Fruit fly (Drosophila melanogaster) whole organism, embryonic: ENCODE results near the gene CG7519.
A peak's percentile ranks its signal among the peaks of the same experiment; 100 is the strongest.

Experiments
- ATbp ChIP-seq: fragments of 200-800 bp; sonication (Bioruptor generic); optimal IDR thresholded peaks from 2 replicates; lab custom pipeline; 2017; ENCODE audit warnings: missing biosample characterization, mild to moderate bottlenecking, missing genetic modification characterization, missing genetic modification reagents
- BEAF-32 ChIP-seq: fragments of 200-800 bp; sonication (Bioruptor generic); optimal IDR thresholded peaks from 3 replicates; lab custom pipeline; 2017; ENCODE audit warnings: missing biosample characterization, missing genetic modification characterization, mild to moderate bottlenecking, moderate library complexity, missing genetic modification reagents
- Bgb ChIP-seq: fragments of 200-800 bp; sonication (Bioruptor generic); IDR thresholded peaks from 2 replicates; pipeline ENCODE4 v1.3.6; 2022; ENCODE audit warnings: missing biosample characterization, missing genetic modification characterization; ENCODE audit not compliant: partially characterized antibody
- CG10147 ChIP-seq: fragments of 200-800 bp; sonication (Bioruptor generic); optimal IDR thresholded peaks from 2 replicates; lab custom pipeline; 2019; ENCODE audit warnings: missing biosample characterization, mild to moderate bottlenecking, missing genetic modification characterization, moderate library complexity
- CG1024 ChIP-seq: fragments of 200-800 bp; sonication (Bioruptor generic); IDR thresholded peaks from 2 replicates; pipeline ENCODE4 v1.3.6; 2022; ENCODE audit warnings: missing biosample characterization, missing genetic modification characterization
- CG10979 ChIP-seq: fragments of 200-800 bp; sonication (Bioruptor generic); optimal IDR thresholded peaks from 2 replicates; lab custom pipeline; 2018; ENCODE audit warnings: missing biosample characterization, mild to moderate bottlenecking, missing genetic modification characterization, moderate library complexity
- CG11504 ChIP-seq: fragments of 200-800 bp; sonication (Bioruptor generic); optimal IDR thresholded peaks from 3 replicates; lab custom pipeline; 2019; ENCODE audit warnings: missing biosample characterization, mild to moderate bottlenecking, missing genetic modification characterization, moderate library complexity
- CG1233 ChIP-seq: fragments of 200-800 bp; sonication (Bioruptor generic); optimal IDR thresholded peaks from 4 replicates; lab custom pipeline; 2018; ENCODE audit warnings: missing biosample characterization, mild to moderate bottlenecking, missing genetic modification characterization
- CG13424 ChIP-seq: fragments of 200-800 bp; sonication (Bioruptor generic); optimal IDR thresholded peaks from 2 replicates; lab custom pipeline; 2019; ENCODE audit warnings: missing biosample characterization, mild to moderate bottlenecking, missing genetic modification characterization, moderate library complexity
- CG14965 ChIP-seq: fragments of 200-800 bp; sonication (Bioruptor generic); optimal IDR thresholded peaks from 2 replicates; lab custom pipeline; 2016; ENCODE audit warnings: missing biosample characterization, missing genetic modification characterization, borderline replicate concordance
- CG17912 ChIP-seq: fragments of 200-800 bp; sonication (Bioruptor generic); optimal IDR thresholded peaks from 2 replicates; lab custom pipeline; 2018; ENCODE audit warnings: missing biosample characterization, mild to moderate bottlenecking, missing genetic modification characterization
- CG2120 ChIP-seq: fragments of 200-800 bp; sonication (Bioruptor generic); optimal IDR thresholded peaks from 3 replicates; lab custom pipeline; 2016; ENCODE audit warnings: missing biosample characterization, missing genetic modification characterization
- CG2202 ChIP-seq: fragments of 200-800 bp; sonication (Bioruptor generic); optimal IDR thresholded peaks from 2 replicates; lab custom pipeline; 2018; ENCODE audit warnings: missing biosample characterization, mild to moderate bottlenecking, missing genetic modification characterization
- CG31224 ChIP-seq: fragments of 200-800 bp; sonication (Bioruptor generic); IDR thresholded peaks from 2 replicates; pipeline ENCODE4 v1.3.6; 2022; ENCODE audit warnings: missing biosample characterization, missing genetic modification characterization
- CG32767 ChIP-seq: fragments of 200-800 bp; sonication (Bioruptor generic); IDR thresholded peaks from 2 replicates; pipeline ENCODE4 v1.3.6; 2022; ENCODE audit warnings: missing biosample characterization, missing genetic modification characterization
- CG33213 ChIP-seq: fragments of 200-800 bp; sonication (Bioruptor generic); optimal IDR thresholded peaks from 3 replicates; lab custom pipeline; 2016; ENCODE audit warnings: missing biosample characterization, missing genetic modification characterization
- CG34422 ChIP-seq: fragments of 200-800 bp; sonication (Bioruptor generic); IDR thresholded peaks from 3 replicates; pipeline ENCODE4 v1.3.6; 2022; ENCODE audit warnings: missing biosample characterization, missing genetic modification characterization
- CG4707 ChIP-seq: fragments of 200-800 bp; sonication (Bioruptor generic); optimal IDR thresholded peaks from 2 replicates; lab custom pipeline; 2018; ENCODE audit warnings: missing biosample characterization, mild to moderate bottlenecking, missing genetic modification characterization, moderate library complexity
- CG7372 ChIP-seq: fragments of 200-800 bp; sonication (Bioruptor generic); IDR thresholded peaks from 2 replicates; pipeline ENCODE4 v1.3.6; 2022; ENCODE audit warnings: missing biosample characterization, missing genetic modification characterization
- CG7963 ChIP-seq: fragments of 200-800 bp; sonication (Bioruptor generic); IDR thresholded peaks from 3 replicates; pipeline ENCODE4 v1.3.6; 2022; ENCODE audit warnings: missing biosample characterization, missing genetic modification characterization; ENCODE audit not compliant: partially characterized antibody
- CG8944 ChIP-seq: fragments of 200-800 bp; sonication (Bioruptor generic); optimal IDR thresholded peaks from 3 replicates; lab custom pipeline; 2016; ENCODE audit warnings: missing biosample characterization, missing genetic modification characterization
- CoRest ChIP-seq: fragments of 200-800 bp; sonication (Bioruptor generic); optimal IDR thresholded peaks from 3 replicates; lab custom pipeline; 2018; ENCODE audit warnings: missing biosample characterization, mild to moderate bottlenecking, missing genetic modification characterization, moderate library complexity
- Dfd ChIP-seq, 2 experiments: fragments of >200 bp; optimal IDR thresholded peaks; 2 replicates each; lab custom pipeline; 2017; ENCODE audit warnings: missing biosample characterization in 2 of 2, missing genetic modification characterization in 2 of 2
- H15 ChIP-seq: fragments of 200-800 bp; sonication (Bioruptor generic); IDR thresholded peaks from 3 replicates; pipeline ENCODE4 v1.3.6; 2022; ENCODE audit warnings: missing biosample characterization, missing genetic modification characterization
- H2.0 ChIP-seq: fragments of 200-800 bp; sonication (Bioruptor generic); IDR thresholded peaks from 2 replicates; pipeline ENCODE4 v1.3.6; 2022; ENCODE audit warnings: missing biosample characterization, missing genetic modification characterization
- HHEX ChIP-seq: fragments of 200-800 bp; sonication (Bioruptor generic); optimal IDR thresholded peaks from 3 replicates; lab custom pipeline; 2017; ENCODE audit warnings: missing biosample characterization, mild to moderate bottlenecking, missing genetic modification characterization, missing genetic modification reagents
- HmgD ChIP-seq: fragments of 200-800 bp; sonication (Bioruptor generic); optimal IDR thresholded peaks from 3 replicates; lab custom pipeline; 2016; ENCODE audit warnings: missing biosample characterization, missing genetic modification characterization
- Hmx ChIP-seq: fragments of 200-800 bp; sonication (Bioruptor generic); optimal IDR thresholded peaks from 2 replicates; lab custom pipeline; 2016; ENCODE audit warnings: missing biosample characterization, missing genetic modification characterization
- Jarid2 ChIP-seq: fragments of 200-800 bp; sonication (Bioruptor generic); optimal IDR thresholded peaks from 3 replicates; lab custom pipeline; 2017; ENCODE audit warnings: mild to moderate bottlenecking, missing biosample characterization, missing genetic modification reagents, missing genetic modification characterization
- Mad ChIP-seq: fragments of 200-800 bp; sonication (Bioruptor generic); optimal IDR thresholded peaks from 2 replicates; lab custom pipeline; 2016; ENCODE audit warnings: missing biosample characterization, missing genetic modification characterization
- Meics ChIP-seq: fragments of 200-800 bp; sonication (Bioruptor generic); optimal IDR thresholded peaks from 2 replicates; lab custom pipeline; 2017; ENCODE audit warnings: missing biosample characterization, mild to moderate bottlenecking, missing genetic modification characterization
- Spps ChIP-seq: fragments of 200-800 bp; sonication (Bioruptor generic); optimal IDR thresholded peaks from 2 replicates; lab custom pipeline; 2018; ENCODE audit warnings: missing biosample characterization, mild to moderate bottlenecking, missing genetic modification characterization
- Sry-δ ChIP-seq: fragments of 200-800 bp; sonication (Bioruptor generic); optimal IDR thresholded peaks from 2 replicates; lab custom pipeline; 2016; ENCODE audit warnings: missing biosample characterization, missing genetic modification characterization
- Xbp1 ChIP-seq: fragments of 200-800 bp; sonication (Bioruptor generic); optimal IDR thresholded peaks from 3 replicates; lab custom pipeline; 2016; ENCODE audit warnings: missing biosample characterization, mild to moderate bottlenecking, missing genetic modification characterization
- Xrp1 ChIP-seq: fragments of 200-800 bp; sonication (Bioruptor generic); IDR thresholded peaks from 2 replicates; pipeline ENCODE4 v1.3.6; 2022; ENCODE audit warnings: missing biosample characterization, missing genetic modification characterization
- ac ChIP-seq: fragments of 200-800 bp; sonication (Bioruptor generic); optimal IDR thresholded peaks from 3 replicates; lab custom pipeline; 2017; ENCODE audit warnings: missing biosample characterization, mild to moderate bottlenecking, missing genetic modification characterization
- bowl ChIP-seq: fragments of 200-800 bp; sonication (Bioruptor generic); IDR thresholded peaks from 2 replicates; pipeline ENCODE4 v1.3.6; 2022; ENCODE audit warnings: missing biosample characterization, missing genetic modification characterization
- chif ChIP-seq, 2 experiments: fragments of 200-800 bp; sonication (Bioruptor generic); optimal IDR thresholded peaks; 3 replicates each; lab custom pipeline; 2016; ENCODE audit warnings: missing biosample characterization in 2 of 2, missing genetic modification characterization in 2 of 2
- croc ChIP-seq: fragments of 200-800 bp; sonication (Bioruptor generic); conservative IDR thresholded peaks from 3 replicates; pipeline ENCODE4 v1.3.6; 2022; ENCODE audit warnings: missing biosample characterization, missing genetic modification characterization
- en ChIP-seq: fragments of 200-800 bp; sonication (Bioruptor generic); optimal IDR thresholded peaks from 2 replicates; lab custom pipeline; 2016; ENCODE audit warnings: missing biosample characterization, missing genetic modification characterization
- eve ChIP-seq, 2 experiments: fragments of >200 bp; optimal IDR thresholded peaks; 2 replicates each; lab custom pipeline; 2017; ENCODE audit warnings: missing biosample characterization in 2 of 2, missing genetic modification characterization in 2 of 2
- fd96Cb ChIP-seq: fragments of 200-800 bp; sonication (Bioruptor generic); optimal IDR thresholded peaks from 2 replicates; lab custom pipeline; 2018; ENCODE audit warnings: missing biosample characterization, mild to moderate bottlenecking, missing genetic modification characterization, moderate library complexity
- inv ChIP-seq: fragments of 200-800 bp; sonication (Bioruptor generic); IDR thresholded peaks from 2 replicates; pipeline ENCODE4 v1.3.6; 2022; ENCODE audit warnings: missing biosample characterization, missing genetic modification characterization; ENCODE audit not compliant: partially characterized antibody
- pho ChIP-seq: fragments of 200-800 bp; sonication (Bioruptor generic); optimal IDR thresholded peaks from 2 replicates; lab custom pipeline; 2016; ENCODE audit warnings: missing biosample characterization, missing genetic modification characterization
- pnt ChIP-seq: fragments of 200-800 bp; sonication (Bioruptor generic); optimal IDR thresholded peaks from 3 replicates; lab custom pipeline; 2016; ENCODE audit warnings: missing biosample characterization, missing genetic modification characterization
- pum ChIP-seq: fragments of 200-800 bp; sonication (Bioruptor generic); optimal IDR thresholded peaks from 2 replicates; lab custom pipeline; 2016; ENCODE audit warnings: missing biosample characterization, missing genetic modification characterization
- tna ChIP-seq: fragments of 200-800 bp; sonication (Bioruptor generic); IDR thresholded peaks from 2 replicates; pipeline ENCODE4 v1.3.6; 2022; ENCODE audit warnings: missing biosample characterization, missing genetic modification characterization; ENCODE audit not compliant: partially characterized antibody
- trem ChIP-seq: fragments of 200-800 bp; optimal IDR thresholded peaks from 3 replicates; lab custom pipeline; 2019; ENCODE audit warnings: missing biosample characterization, mild to moderate bottlenecking, missing genetic modification characterization, moderate library complexity
- ttk ChIP-seq: fragments of 200-800 bp; sonication (Bioruptor generic); IDR thresholded peaks from 2 replicates; pipeline ENCODE4 v2.1.2; 2022; ENCODE audit warnings: missing biosample characterization, missing genetic modification characterization
- unc-4 ChIP-seq: fragments of 200-800 bp; sonication (Bioruptor generic); IDR thresholded peaks from 2 replicates; pipeline ENCODE4 v1.3.6; 2022; ENCODE audit warnings: missing biosample characterization, missing genetic modification characterization; ENCODE audit not compliant: partially characterized antibody
- vvl ChIP-seq: fragments of 200-800 bp; sonication (Bioruptor generic); IDR thresholded peaks from 2 replicates; pipeline ENCODE4 v1.3.6; 2022; ENCODE audit warnings: missing biosample characterization, missing genetic modification characterization

Gene CG7519

dm6 chr3L:21445704-21446103 is 47.2 kb upstream of the CG7519 start, which contains the start of gene Syx7 (continued):
- TF ChIP-seq Bgb (GFP tag; lab: Robert Waterston, UW) (peak; percentile 69), eve (GFP tag; optimal IDR thresholded peaks at IDR 0.05; lab: Kevin White, UChicago) (no peak), CG33213 (GFP tag; lab: Kevin White, UChicago) (peak; percentile 65), CG10979 (tag; lab: Kevin White, UChicago) (no peak), fd96Cb (tag; lab: Kevin White, UChicago) (no peak), inv (GFP tag; lab: Robert Waterston, UW) (no peak; the same call in 1 of the 2 replicates), CG14965 (GFP tag; lab: Kevin White, UChicago) (no peak), ac (GFP tag; lab: Kevin White, UChicago) (no peak), HHEX (GFP tag; lab: Kevin White, UChicago) (no peak), en (GFP tag; lab: Kevin White, UChicago) (no peak), croc (no peak), BEAF-32 (peak; percentile 78), chif (GFP tag; optimal IDR thresholded peaks at IDR 0.05; lab: Kevin White, UChicago) (no peak), trem (tag; lab: Kevin White, UChicago) (peak; percentile 99), CG10147 (no peak), Spps (no peak), Hmx (GFP tag; lab: Kevin White, UChicago) (no peak), ATbp (GFP tag; lab: Kevin White, UChicago) (no peak), pho (GFP tag; lab: Kevin White, UChicago) (peak; percentile 3), Xrp1 (peak; percentile 32; the same call in 1 of the 2 replicates), Xbp1 (peak; percentile 53), Mad (GFP tag; lab: Kevin White, UChicago) (peak; percentile 19), Dfd (GFP tag; optimal IDR thresholded peaks at IDR 0.05; lab: Kevin White, UChicago) (no peak), CG17912 (GFP tag; lab: Kevin White, UChicago) (no peak), CG13424 (no peak), H2.0 (no peak), pum (GFP tag; lab: Kevin White, UChicago) (no peak), CG31224 (GFP tag; lab: Robert Waterston, UW) (no peak), tna (GFP tag; lab: Robert Waterston, UW) (no peak), CG34422 (GFP tag; lab: Robert Waterston, UW) (peak; percentile 51; the same call in 1 of the 3 replicates), pnt (GFP tag; lab: Kevin White, UChicago) (no peak), CG32767 (GFP tag; lab: Robert Waterston, UW) (no peak), CG2202 (tag; lab: Kevin White, UChicago) (no peak), CoRest (tag; lab: Kevin White, UChicago) (peak; percentile 33), ttk (GFP tag; lab: Robert Waterston, UW) (no peak), CG2120 (GFP tag; lab: Kevin White, UChicago) (peak; percentile 64), CG8944 (GFP tag; lab: Kevin White, UChicago) (no peak), HmgD (GFP tag; lab: Kevin White, UChicago) (peak; percentile 42), unc-4 (GFP tag; lab: Robert Waterston, UW) (peak; percentile 55), Jarid2 (GFP tag; lab: Kevin White, UChicago) (no peak), CG7963 (GFP tag; lab: Robert Waterston, UW) (0 out of 3 replicates have a peak, but pooled peaks have one; percentile 34), vvl (GFP tag; lab: Robert Waterston, UW) (peak; percentile 54), H15 (GFP tag; lab: Robert Waterston, UW) (no peak), CG11504 (tag; lab: Kevin White, UChicago) (no peak), CG4707 (GFP tag; lab: Kevin White, UChicago) (no peak), Meics (GFP tag; lab: Kevin White, UChicago) (no peak), CG1233 (GFP tag; lab: Kevin White, UChicago) (no peak), bowl (GFP tag; lab: Robert Waterston, UW) (no peak), CG1024 (GFP tag; lab: Robert Waterston, UW) (no peak), CG7372 (GFP tag; lab: Robert Waterston, UW) (no peak), Sry-δ (GFP tag; lab: Kevin White, UChicago) (peak; percentile 68)
